Worm (Caenorhabditis elegans) whole organism, young adult: Measurements from ENCODE around the gene Y17G9A.2.

ENCODE experiments used
- C17E4.6 ChIP-seq: fragments of 200-800 bp; sonication (Bioruptor generic); IDR thresholded peaks from 2 replicates; pipeline ENCODE4 v1.3.6; 2022; ENCODE audit warnings: missing genetic modification reagents, missing genetic modification characterization, missing compliant biosample characterization
- Y56A3A.18 ChIP-seq: fragments of 200-800 bp; sonication (Bioruptor generic); IDR thresholded peaks from 2 replicates; pipeline ENCODE4 v1.3.6; 2022; ENCODE audit warnings: missing genetic modification reagents, missing genetic modification characterization, missing compliant biosample characterization
- aptf-2 ChIP-seq: fragments of 200-800 bp; sonication (Bioruptor generic); conservative IDR thresholded peaks from 2 replicates; pipeline ENCODE4 v1.3.6; 2022; ENCODE audit warnings: missing genetic modification reagents, missing genetic modification characterization, missing compliant biosample characterization
- attf-6 ChIP-seq: fragments of 200-800 bp; sonication (Bioruptor generic); IDR thresholded peaks from 2 replicates; pipeline ENCODE4 v1.3.6; 2022; ENCODE audit warnings: missing genetic modification reagents, missing genetic modification characterization, missing compliant biosample characterization
- efl-1 ChIP-seq: fragments of 150-350 bp; optimal IDR thresholded peaks from 2 replicates; lab custom pipeline; 2014; ENCODE audit warnings: missing biosample characterization, missing genetic modification reagents, missing genetic modification characterization
- egl-44 ChIP-seq: fragments of 200-800 bp; sonication (Bioruptor generic); IDR thresholded peaks from 2 replicates; pipeline ENCODE4 v1.3.6; 2022; ENCODE audit warnings: missing genetic modification reagents, missing genetic modification characterization, missing compliant biosample characterization
- ekl-4 ChIP-seq: fragments of 200-800 bp; sonication (Bioruptor generic); IDR thresholded peaks from 2 replicates; pipeline ENCODE4 v1.3.6; 2022; ENCODE audit warnings: missing genetic modification reagents, missing genetic modification characterization, missing compliant biosample characterization
- hrde-1 ChIP-seq: sonication (generic microtip); optimal IDR thresholded peaks from 2 replicates; lab custom pipeline; 2016; ENCODE audit warnings: missing genetic modification characterization, mild to moderate bottlenecking, missing compliant biosample characterization, moderate library complexity, missing genotype, missing genetic modification reagents, borderline replicate concordance
- lin-26 ChIP-seq: fragments of 200-800 bp; sonication (Bioruptor generic); IDR thresholded peaks from 2 replicates; pipeline ENCODE4 v1.3.6; 2022; ENCODE audit warnings: missing genetic modification reagents, missing genetic modification characterization, missing compliant biosample characterization
- lin-35 ChIP-seq, 3 experiments: fragments of 150-350 bp in 2 of 3; sonication (generic microtip) in 1 of 3; optimal IDR thresholded peaks; 2 replicates each; lab custom pipeline; 2014 to 2018; ENCODE audit warnings: missing biosample characterization in 3 of 3, missing genetic modification characterization in 3 of 3, missing genetic modification reagents in 3 of 3
- madf-8 ChIP-seq: fragments of 200-800 bp; sonication (Bioruptor generic); conservative IDR thresholded peaks from 2 replicates; pipeline ENCODE4 v1.3.6; 2022; ENCODE audit warnings: missing genetic modification reagents, missing genetic modification characterization, missing compliant biosample characterization
- nhr-120 ChIP-seq: fragments of 200-800 bp; sonication (Bioruptor generic); IDR thresholded peaks from 2 replicates; pipeline ENCODE4 v1.3.6; 2022; ENCODE audit warnings: missing genetic modification characterization, missing compliant biosample characterization
- nhr-80 ChIP-seq: sonication (generic microtip); optimal IDR thresholded peaks from 2 replicates; lab custom pipeline; 2016; ENCODE audit warnings: missing genetic modification characterization, missing compliant biosample characterization
- rpc-1 ChIP-seq, 2 experiments: fragments of 150-350 bp in 1 of 2; sonication (generic microtip) in 1 of 2; optimal IDR thresholded peaks; 2 replicates each; lab custom pipeline; 2014 to 2018; ENCODE audit warnings: missing biosample characterization in 1 of 2, missing genetic modification characterization in 1 of 2, missing genetic modification reagents in 1 of 2, missing genotype in 1 of 2
- snpc-4 ChIP-seq, 5 experiments: fragments of 150-350 bp in 1 of 5; sonication (generic microtip) in 4 of 5; optimal IDR thresholded peaks; 2 replicates each; lab custom pipeline; 2014 to 2018; ENCODE audit warnings: missing genetic modification characterization in 5 of 5, missing biosample characterization in 3 of 5, antibody characterized with exemption in 2 of 5, mild to moderate bottlenecking in 2 of 5, missing compliant biosample characterization in 2 of 5, missing genotype in 2 of 5, moderate library complexity in 2 of 5, missing genetic modification reagents in 1 of 5
- tbp1 ChIP-seq: fragments of 200-800 bp; sonication (Bioruptor generic); optimal IDR thresholded peaks from 2 replicates; lab custom pipeline; 2018; ENCODE audit warnings: mild to moderate bottlenecking, missing genetic modification characterization, missing compliant biosample characterization
- xnd-1 ChIP-seq: sonication (generic microtip); optimal IDR thresholded peaks from 2 replicates; lab custom pipeline; 2016; ENCODE audit warnings: missing genotype, missing genetic modification reagents, missing genetic modification characterization, missing compliant biosample characterization
- ztf-22 ChIP-seq: fragments of 200-800 bp; sonication (Bioruptor generic); optimal IDR thresholded peaks from 2 replicates; lab custom pipeline; 2018; ENCODE audit warnings: mild to moderate bottlenecking, missing genetic modification characterization, moderate library complexity, missing compliant biosample characterization

The Y17G9A.2 gene

DNA sequence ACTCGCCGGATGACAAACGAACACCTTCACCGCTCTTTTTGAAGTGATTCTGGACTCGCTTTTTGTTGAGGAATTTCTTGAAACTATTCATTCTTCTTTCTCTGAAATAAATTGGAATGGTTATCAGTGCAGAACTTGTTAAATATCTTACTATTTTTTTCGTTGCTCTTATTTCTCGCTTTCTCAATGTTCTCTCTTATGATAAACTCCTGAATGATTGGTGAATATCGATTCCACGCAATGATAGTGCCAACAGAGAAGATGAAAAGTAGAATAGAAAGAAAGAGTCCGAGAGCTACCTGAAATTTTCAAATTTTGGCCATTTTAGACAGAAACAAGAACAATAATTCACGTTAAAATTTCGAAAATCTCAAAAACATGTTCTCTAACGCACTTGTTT, 46.7 kb downstream of the Y17G9A.2 start, which contains the start of gene ubxn-6:
ubxn-6 (minus strand) TSS at position 101 of the 400 bp plus-strand sequence.
- no peak for TF ChIP-seq efl-1
- TF ChIP-seq lin-26 (GFP tag; lab: Robert Waterston, UW), result no peak
- no peak for TF ChIP-seq ztf-22 (GFP tag; lab: Kevin White, UChicago)
- no peak for TF ChIP-seq madf-8 (GFP tag; lab: Robert Waterston, UW)
- no peak for TF ChIP-seq attf-6 (GFP tag; lab: Robert Waterston, UW)
- no peak for TF ChIP-seq nhr-80 (tag; lab: Kevin White, UChicago)
- TF ChIP-seq aptf-2 (GFP tag; lab: Robert Waterston, UW), result no peak
- no peak for TF ChIP-seq C17E4.6 (GFP tag; lab: Robert Waterston, UW)
- no peak for TF ChIP-seq nhr-120 (GFP tag; lab: Robert Waterston, UW)
- no peak for TF ChIP-seq Y56A3A.18 (GFP tag; lab: Robert Waterston, UW)
- no peak for TF ChIP-seq lin-35 (GFP tag; optimal IDR thresholded peaks at IDR 0.05; lab: Kevin White, UChicago)
- TF ChIP-seq egl-44, result no peak
- no peak for TF ChIP-seq tbp1 (GFP tag; lab: Kevin White, UChicago)

DNA sequence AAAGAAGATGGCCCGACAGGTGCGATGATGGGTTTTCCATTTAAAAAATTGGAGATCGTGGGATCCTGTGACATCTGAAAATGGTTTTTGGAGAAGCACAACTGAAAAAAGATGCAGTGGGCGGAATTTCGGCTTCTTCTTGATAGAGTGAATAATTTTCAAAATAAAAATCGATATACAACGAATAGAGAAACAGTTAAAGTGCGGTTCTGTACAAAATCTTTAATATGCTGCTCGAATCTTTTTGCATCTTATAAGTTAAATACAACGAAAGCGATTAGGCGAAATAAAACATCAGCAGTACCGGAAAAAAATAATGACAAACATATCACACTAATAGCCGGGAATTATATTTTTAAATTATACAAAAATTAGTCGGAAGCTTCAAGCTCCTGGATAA, 48.9 kb downstream of the Y17G9A.2 start, which contains the start of gene H06H21.11:
H06H21.11 (minus strand) TSS at position 101 of the 400 bp plus-strand sequence.
- TF ChIP-seq hrde-1 (peak; percentile 22), snpc-4 (GFP tag; optimal IDR thresholded peaks at IDR 0.05; lab: Kevin White, UChicago) (no peak), snpc-4 (tag; optimal IDR thresholded peaks at IDR 0.05; lab: Kevin White, UChicago) (peak in 1 of 4 experiments; percentile 42), lin-26 (GFP tag; lab: Robert Waterston, UW) (no peak)

DNA sequence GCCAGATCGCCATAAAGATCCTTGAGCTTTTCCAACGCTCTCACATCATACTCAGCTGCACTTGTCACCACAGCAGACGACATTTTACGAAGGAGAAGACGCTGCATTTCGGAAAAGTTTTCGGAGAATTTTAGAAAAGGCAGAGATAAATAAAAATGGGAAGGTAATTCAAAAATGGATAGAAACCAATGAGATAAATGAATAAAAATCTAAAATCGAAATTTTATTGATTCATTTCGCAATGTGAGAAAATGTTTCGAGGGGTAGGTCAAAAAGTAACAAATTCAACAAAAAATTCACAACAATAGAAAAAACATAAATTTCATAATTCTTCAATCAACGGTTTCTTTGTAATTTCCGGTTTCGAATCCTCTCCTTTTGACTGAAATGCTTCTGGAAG, 49.6 kb downstream of the Y17G9A.2 start, which contains the start of gene dpf-5:
dpf-5 (minus strand) TSS at position 101 of the 400 bp plus-strand sequence.
- TF ChIP-seq hrde-1, result peak; percentile 23
- no peak for TF ChIP-seq xnd-1
- 0 out of 2 replicates have a peak, but pooled peaks have one; percentile 20 for TF ChIP-seq ekl-4 (GFP tag; lab: Robert Waterston, UW)
- no peak for TF ChIP-seq aptf-2 (GFP tag; lab: Robert Waterston, UW)
- TF ChIP-seq rpc-1 (optimal IDR thresholded peaks at IDR 0.05; lab: Kevin White, UChicago), result no peak
- TF ChIP-seq rpc-1 (tag; optimal IDR thresholded peaks at IDR 0.05; lab: Kevin White, UChicago), result no peak
- no peak for TF ChIP-seq efl-1
